Fruit fly (Drosophila melanogaster) whole organism, wandering third instar larva: ENCODE results near the gene CG4161.

ENCODE experiments used
- CrebA ChIP-seq: fragments of 200-800 bp; sonication (Bioruptor generic); optimal IDR thresholded peaks from 2 replicates; lab custom pipeline; 2016; ENCODE audit warnings: missing biosample characterization, mild to moderate bottlenecking, missing genetic modification characterization, borderline replicate concordance
- OdsH ChIP-seq: fragments of 200-800 bp; sonication (Bioruptor generic); optimal IDR thresholded peaks from 2 replicates; lab custom pipeline; 2016; ENCODE audit warnings: missing biosample characterization, mild to moderate bottlenecking, missing genetic modification characterization
- Rel ChIP-seq, 2 experiments: fragments of 200-800 bp; sonication (Bioruptor generic) in 1 of 2; optimal IDR thresholded peaks; 2 replicates in 1 of 2; 3 replicates in 1 of 2; lab custom pipeline; 2016 to 2019; ENCODE audit warnings: mild to moderate bottlenecking in 2 of 2, missing biosample characterization in 2 of 2, missing genetic modification characterization in 2 of 2, moderate library complexity in 1 of 2
- brk ChIP-seq: fragments of 200-800 bp; sonication (Bioruptor generic); optimal IDR thresholded peaks from 2 replicates; lab custom pipeline; 2016; ENCODE audit warnings: missing biosample characterization, mild to moderate bottlenecking, missing genetic modification characterization
- dl ChIP-seq, 2 experiments: fragments of 175-275, 200-275 bp in 1 of 2; fragments of 200-275 bp in 1 of 2; sonication (Bioruptor generic); optimal IDR thresholded peaks; lab custom pipeline; 2018; ENCODE audit warnings: mild to moderate bottlenecking in 2 of 2, missing biosample characterization in 2 of 2, missing genetic modification characterization in 2 of 2, moderate library complexity in 2 of 2; ENCODE audit not compliant: partially characterized antibody in 2 of 2, insufficient read depth in 1 of 2
- dmrt93B ChIP-seq: fragments of 200-800 bp; sonication (Bioruptor generic); optimal IDR thresholded peaks from 2 replicates; lab custom pipeline; 2018; ENCODE audit warnings: missing biosample characterization, mild to moderate bottlenecking, missing genetic modification characterization
- jim ChIP-seq: fragments of 175-275, 200-325 bp; sonication (Bioruptor generic); optimal IDR thresholded peaks from 2 replicates; lab custom pipeline; 2016; ENCODE audit warnings: missing biosample characterization, mild to moderate bottlenecking, missing genetic modification characterization
- usp ChIP-seq: fragments of >200 bp; optimal IDR thresholded peaks from 2 replicates; lab custom pipeline; 2017; ENCODE audit warnings: missing biosample characterization, missing genetic modification characterization

CG4161 gene

dm6 chr2L:15484429-15484828 lies 51.3 kb downstream of the CG4161 start, which contains the start of gene Tim17b2:
Gene Tim17b2 (plus strand): TSS chr2L:15484729.
- no peak for TF ChIP-seq usp (GFP tag; lab: Kevin White, UChicago)
- TF ChIP-seq dmrt93B (GFP tag; lab: Kevin White, UChicago) = no peak
- TF ChIP-seq Rel (GFP tag; optimal IDR thresholded peaks at IDR 0.05; lab: Kevin White, UChicago) = no peak
- no peak for TF ChIP-seq Rel (tag; optimal IDR thresholded peaks at IDR 0.05; lab: Kevin White, UChicago)
- TF ChIP-seq brk (GFP tag; lab: Kevin White, UChicago) = no peak
- no peak for TF ChIP-seq OdsH (GFP tag; lab: Kevin White, UChicago)
- no peak for TF ChIP-seq dl (GFP tag; optimal IDR thresholded peaks at IDR 0.05; lab: Kevin White, UChicago; ENCODE audit: insufficient read depth in 1 of 2, partially characterized antibody in 2 of 2)
- TF ChIP-seq CrebA (GFP tag; lab: Kevin White, UChicago) = no peak
- no peak for TF ChIP-seq jim (GFP tag; lab: Kevin White, UChicago)
